Fruit fly (Drosophila melanogaster): ENCODE results near the gene Lam.

Gene Lam

dm6 chr2L:5541935-5542685 lies at the start of gene Lam, which contains the start of gene Hel25E:
Lam (plus strand) TSS chr2L:5542480.
Hel25E (minus strand) TSS chr2L:5542314.
- TF ChIP-seq Doc3 (GFP tag; IDR thresholded peaks at IDR 0.05; ENCODE audit: partially characterized antibody) (peak; percentile 87), CG5953 (GFP tag; IDR thresholded peaks at IDR 0.05) (no peak), jumu (GFP tag; optimal IDR thresholded peaks at IDR 0.05) (peak; percentile 26), trem (tag; optimal IDR thresholded peaks at IDR 0.05) (peak; percentile 81), Six4 (GFP tag; optimal IDR thresholded peaks at IDR 0.05) (no peak), Dek (tag; optimal IDR thresholded peaks at IDR 0.05) (peak; percentile 17), maf-S (GFP tag; optimal IDR thresholded peaks at IDR 0.05) (peak; percentile 16), hbn (GFP tag; IDR thresholded peaks at IDR 0.05; ENCODE audit: partially characterized antibody) (peak; percentile 90), CG30020 (tag; optimal IDR thresholded peaks at IDR 0.05) (peak; percentile 31), ems (GFP tag; optimal IDR thresholded peaks at IDR 0.05) (no peak), CG3995 (GFP tag; optimal IDR thresholded peaks at IDR 0.05) (peak; percentile 49), CG11560 (tag; IDR thresholded peaks at IDR 0.05) (peak; percentile 39; the same call in 1 of the 3 replicates), CoRest (tag; optimal IDR thresholded peaks at IDR 0.05) (peak; percentile 3), ewg (GFP tag; optimal IDR thresholded peaks at IDR 0.05) (peak; percentile 32), CG3847 (GFP tag; IDR thresholded peaks at IDR 0.05) (peak; percentile 69), gfzf (GFP tag; optimal IDR thresholded peaks at IDR 0.05) (peak; percentile 94), GATAe (GFP tag; conservative IDR thresholded peaks at IDR 0.05) (no peak), CG14965 (GFP tag; optimal IDR thresholded peaks at IDR 0.05; ENCODE audit: borderline replicate concordance) (no peak), sna (GFP tag; IDR thresholded peaks at IDR 0.05; ENCODE audit: partially characterized antibody) (peak; percentile 93), Drgx (GFP tag; IDR thresholded peaks at IDR 0.05) (no peak), CG16813 (GFP tag; IDR thresholded peaks at IDR 0.05; ENCODE audit: partially characterized antibody) (peak; percentile 88), CG12659 (GFP tag; optimal IDR thresholded peaks at IDR 0.05) (peak; percentile 61), bbx (GFP tag; IDR thresholded peaks at IDR 0.05; ENCODE audit: partially characterized antibody) (peak; percentile 69), Mad (GFP tag; optimal IDR thresholded peaks at IDR 0.05) (peak; percentile 42), Ssrp (tag; optimal IDR thresholded peaks at IDR 0.05) (no peak), CG15073 (GFP tag; optimal IDR thresholded peaks at IDR 0.05) (no peak), CG9609 (GFP tag; optimal IDR thresholded peaks at IDR 0.05) (peak; percentile 22), Ets65A (GFP tag) (peak; percentile 80), MESR4 (GFP tag; optimal IDR thresholded peaks at IDR 0.05) (peak; percentile 38), Lpt (GFP tag; optimal IDR thresholded peaks at IDR 0.05) (no peak), CG15514 (GFP tag; optimal IDR thresholded peaks at IDR 0.05) (peak; percentile 73), CG16779 (GFP tag; IDR thresholded peaks at IDR 0.05) (no peak), CG12104 (GFP tag; optimal IDR thresholded peaks at IDR 0.05) (peak; percentile 9), Hr3 (GFP tag; optimal IDR thresholded peaks at IDR 0.05) (peak; percentile 91), hb (GFP tag; IDR thresholded peaks at IDR 0.05; ENCODE audit: partially characterized antibody) (peak; percentile 79; the same call in 2 of the 3 replicates), kni (GFP tag; optimal IDR thresholded peaks at IDR 0.05) (no peak), CG2712 (tag; optimal IDR thresholded peaks at IDR 0.05) (peak; percentile 55), YL-1 (GFP tag; optimal IDR thresholded peaks at IDR 0.05) (peak; percentile 58), CG12391 (tag; optimal IDR thresholded peaks at IDR 0.05) (peak; percentile 63), E2f2 (GFP tag; IDR thresholded peaks at IDR 0.05) (0 out of 2 replicates have a peak, but pooled peaks have one; percentile 40), Spps (tag; optimal IDR thresholded peaks at IDR 0.05) (peak; percentile 18), shn (GFP tag; optimal IDR thresholded peaks at IDR 0.05) (no peak), H2.0 (GFP tag; IDR thresholded peaks at IDR 0.05) (no peak), sc (optimal IDR thresholded peaks at IDR 0.05) (no peak), sc (GFP tag; optimal IDR thresholded peaks at IDR 0.05) (no peak), Hey (tag; optimal IDR thresholded peaks at IDR 0.05) (no peak), CG13287 (GFP tag; IDR thresholded peaks at IDR 0.05; ENCODE audit: partially characterized antibody) (peak; percentile 95), schlank (tag; optimal IDR thresholded peaks at IDR 0.05) (no peak), crp (GFP tag; optimal IDR thresholded peaks at IDR 0.05) (peak in 1 of 2 experiments; percentile 21)

All from whole organism, embryonic.